Fruit fly (Drosophila melanogaster): Measurements from ENCODE around the gene Nna1.

dm6 chrX:13681906-13682305 lies 10.2 kb upstream of the Nna1 start:
- TF ChIP-seq pan (optimal IDR thresholded peaks at IDR 0.05) = no peak
- no peak for TF ChIP-seq Dll (optimal IDR thresholded peaks at IDR 0.05)
